Worm (Caenorhabditis elegans): Measurements from ENCODE around the gene C55C3.6.

The C55C3.6 gene

ce11 chrIV:5685014-5685413 is 2.0 kb downstream of the C55C3.6 start, which contains the start of gene C55C3.3:
Gene C55C3.3, plus strand, starts transcription at chrIV:5685287.
- TF ChIP-seq K12H6.12 (tag; optimal IDR thresholded peaks at IDR 0.05): no peak
- no peak for TF ChIP-seq snpc-4 (GFP tag; optimal IDR thresholded peaks at IDR 0.05)
- TF ChIP-seq snpc-4 (tag; optimal IDR thresholded peaks at IDR 0.05): peak in 1 of 4 experiments; percentile 61

ce11 chrIV:5690386-5691080 is 7.5 kb downstream of the C55C3.6 start, which contains the start of gene C55C3.8:
Gene C55C3.8, plus strand, starts transcription at chrIV:5691030.
- TF ChIP-seq nhr-80 (tag; optimal IDR thresholded peaks at IDR 0.05) (no peak), egrh-3 (GFP tag; IDR thresholded peaks at IDR 0.05) (no peak), attf-5 (GFP tag; optimal IDR thresholded peaks at IDR 0.05) (no peak), aptf-2 (GFP tag; conservative IDR thresholded peaks at IDR 0.05) (no peak), lin-35 (GFP tag; optimal IDR thresholded peaks at IDR 0.05) (no peak), dpff-1 (tag; optimal IDR thresholded peaks at IDR 0.05) (no peak), madf-8 (GFP tag; conservative IDR thresholded peaks at IDR 0.05) (no peak), rcor-1 (GFP tag; IDR thresholded peaks at IDR 0.05) (no peak), Y95B8A.8 (GFP tag; IDR thresholded peaks at IDR 0.05) (no peak), tbp1 (GFP tag; optimal IDR thresholded peaks at IDR 0.05) (no peak), fkh-3 (tag; optimal IDR thresholded peaks at IDR 0.05) (no peak), athp-1 (tag; optimal IDR thresholded peaks at IDR 0.05) (no peak)

ce11 chrIV:5691189-5691588 is 8.2 kb downstream of the C55C3.6 start:
- TF ChIP-seq madf-3 (GFP tag; IDR thresholded peaks at IDR 0.05) (peak; percentile 80; the same call in 1 of the 2 replicates), attf-6 (GFP tag; IDR thresholded peaks at IDR 0.05) (0 out of 2 replicates have a peak, but pooled peaks have one; percentile 14)

- TF ChIP-seq mxl-1 (tag; optimal IDR thresholded peaks at IDR 0.05) (no peak), F22D6.2 (tag; optimal IDR thresholded peaks at IDR 0.05) (no peak), K12H6.12 (tag; optimal IDR thresholded peaks at IDR 0.05) (no peak), rpc-1 (optimal IDR thresholded peaks at IDR 0.05) (no peak), rpc-1 (tag; optimal IDR thresholded peaks at IDR 0.05) (no peak)
Observed at ce11 chrIV:5700372-5700771, 17.4 kb downstream of the C55C3.6 start.

ce11 chrIV:5701646-5702045 is 18.7 kb downstream of the C55C3.6 start:
- TF ChIP-seq lsy-27 (tag; optimal IDR thresholded peaks at IDR 0.05; ENCODE audit: borderline replicate concordance, insufficient read depth): no peak

- TF ChIP-seq ztf-3 (GFP tag; optimal IDR thresholded peaks at IDR 0.05) (no peak), bed-1 (GFP tag; IDR thresholded peaks at IDR 0.05) (no peak), atf-7 (tag; optimal IDR thresholded peaks at IDR 0.05) (no peak), attf-3 (GFP tag; conservative IDR thresholded peaks at IDR 0.05) (peak; percentile 85), F52B5.7 (tag; optimal IDR thresholded peaks at IDR 0.05) (no peak)
Observed at ce11 chrIV:5703443-5703842, 20.5 kb downstream of the C55C3.6 start, which contains the start of the genes C55C3.73 and perm-5. Gene C55C3.73, minus strand, starts transcription at chrIV:5703451. Gene perm-5, minus strand, starts transcription at chrIV:5703468.

ce11 chrIV:5703917-5704316 is 20.9 kb downstream of the C55C3.6 start:
- no peak for TF ChIP-seq bed-2 (GFP tag; IDR thresholded peaks at IDR 0.05)
- TF ChIP-seq Y67H2A.10 (GFP tag; conservative IDR thresholded peaks at IDR 0.05): no peak
- no peak for TF ChIP-seq hlh-26 (GFP tag; conservative IDR thresholded peaks at IDR 0.05)
- TF ChIP-seq aptf-2 (GFP tag; conservative IDR thresholded peaks at IDR 0.05): no peak
- no peak for TF ChIP-seq dpl-1 (GFP tag; optimal IDR thresholded peaks at IDR 0.05)
- TF ChIP-seq lin-35 (GFP tag; optimal IDR thresholded peaks at IDR 0.05): no peak
- TF ChIP-seq snpc-1.3 (tag; optimal IDR thresholded peaks at IDR 0.05; ENCODE audit: insufficient read depth): no peak
